Worm (Caenorhabditis elegans) whole organism, midembryonic: ENCODE data around the gene ZK1248.15.

Experiments
- cog-1 ChIP-seq: sonication (generic microtip); optimal IDR thresholded peaks from 2 replicates; lab custom pipeline; 2016; ENCODE audit warnings: missing genetic modification characterization, missing compliant biosample characterization
- klf-2 ChIP-seq: fragments of 200-800 bp; sonication (Bioruptor generic); conservative IDR thresholded peaks from 2 replicates; pipeline ENCODE4 v1.3.6; 2022; ENCODE audit warnings: missing genetic modification reagents, missing genetic modification characterization, missing compliant biosample characterization
- ref-1 ChIP-seq: fragments of 200-800 bp; sonication (Bioruptor generic); conservative IDR thresholded peaks from 2 replicates; pipeline ENCODE4 v1.3.6; 2022; ENCODE audit warnings: missing genetic modification reagents, missing genetic modification characterization, missing compliant biosample characterization
- ztf-23 ChIP-seq: fragments of 200-800 bp; sonication (Bioruptor generic); IDR thresholded peaks from 2 replicates; pipeline ENCODE4 v1.3.6; 2022; ENCODE audit warnings: missing genetic modification reagents, missing genetic modification characterization, missing compliant biosample characterization

DNA sequence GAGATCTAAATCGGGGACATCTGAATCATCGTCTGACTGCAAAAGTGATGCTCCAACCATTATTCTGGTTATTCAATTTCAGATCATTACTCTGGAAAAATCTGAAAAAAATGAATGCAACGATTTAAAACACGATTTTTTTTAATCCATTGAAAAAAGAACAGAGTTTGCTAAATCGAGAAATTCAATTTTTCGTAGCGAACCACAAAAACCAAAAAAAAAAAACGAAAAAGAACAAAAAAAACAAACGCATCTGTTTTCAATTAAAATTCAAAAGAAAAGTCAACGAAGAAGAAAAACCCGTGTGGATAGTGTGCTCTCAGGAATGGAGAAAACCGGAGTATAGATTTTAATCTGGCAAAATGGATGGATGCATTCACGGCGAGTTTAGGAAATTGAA is 20.0 kb upstream of the ZK1248.15 start, which contains the start of gene F55C12.4:
- TF ChIP-seq klf-2 (GFP tag; lab: Robert Waterston, UW) (no peak), ref-1 (no peak), ztf-23 (GFP tag; lab: Robert Waterston, UW) (no peak), cog-1 (tag; lab: Kevin White, UChicago) (no peak)
